Worm (Caenorhabditis elegans): ENCODE data around the gene cyp-33A1.
A peak's percentile ranks its signal among the peaks of the same experiment; 100 is the strongest.
"Not testable (repeated sequence)": the region's sequence is repeated elsewhere in the genome, so short reads cannot be mapped to it uniquely, and the experiment has no call there.

Gene cyp-33A1

ce11 chrV:7703536-7703935 lies 22.3 kb upstream of the cyp-33A1 start, which contains the start of gene srsx-40:
TSS of gene srsx-40 (minus strand) at chrV:7703636.
- TF ChIP-seq egl-43 (GFP tag; IDR thresholded peaks at IDR 0.05); ceh-32 (tag; optimal IDR thresholded peaks at IDR 0.05; ENCODE audit: poor library complexity); unc-62 (GFP tag; optimal IDR thresholded peaks at IDR 0.05 in 1 of 2); unc-62 (tag; optimal IDR thresholded peaks at IDR 0.05): not testable (repeated sequence)

ce11 chrV:7696842-7697241 lies 15.6 kb upstream of the cyp-33A1 start, which contains the start of gene ZK105.3:
TSS of gene ZK105.3 (plus strand) at chrV:7697142.
- TF ChIP-seq aha-1 (tag) (no peak), hlh-11 (tag; optimal IDR thresholded peaks at IDR 0.05) (no peak), R02D3.7 (tag; optimal IDR thresholded peaks at IDR 0.05) (no peak), lin-1 (GFP tag; IDR thresholded peaks at IDR 0.05) (no peak), dmd-8 (GFP tag; IDR thresholded peaks at IDR 0.05) (no peak), jun-1 (tag; optimal IDR thresholded peaks at IDR 0.05) (no peak), ceh-20 (GFP tag; IDR thresholded peaks at IDR 0.05) (no peak), daf-12 (tag; optimal IDR thresholded peaks at IDR 0.05) (no peak), nhr-237 (tag; optimal IDR thresholded peaks at IDR 0.05) (no peak), madf-9 (GFP tag; conservative IDR thresholded peaks at IDR 0.05) (no peak), F37D6.2 (tag; optimal IDR thresholded peaks at IDR 0.05) (no peak), mxl-2 (GFP tag; conservative IDR thresholded peaks at IDR 0.05) (no peak), skn-1 (tag; optimal IDR thresholded peaks at IDR 0.05) (no peak), ceh-62 (tag; optimal IDR thresholded peaks at IDR 0.05) (no peak), arid-1 (GFP tag; conservative IDR thresholded peaks at IDR 0.05) (no peak), tra-1 (GFP tag; IDR thresholded peaks at IDR 0.05) (no peak), spr-3 (GFP tag; optimal IDR thresholded peaks at IDR 0.05) (no peak), nhr-11 (tag; optimal IDR thresholded peaks at IDR 0.05) (no peak), gei-8 (GFP tag; optimal IDR thresholded peaks at IDR 0.05) (no peak), pha-4 (GFP tag; IDR thresholded peaks at IDR 0.05) (no peak), pha-4 (tag; optimal IDR thresholded peaks at IDR 0.05) (no peak)

DNA sequence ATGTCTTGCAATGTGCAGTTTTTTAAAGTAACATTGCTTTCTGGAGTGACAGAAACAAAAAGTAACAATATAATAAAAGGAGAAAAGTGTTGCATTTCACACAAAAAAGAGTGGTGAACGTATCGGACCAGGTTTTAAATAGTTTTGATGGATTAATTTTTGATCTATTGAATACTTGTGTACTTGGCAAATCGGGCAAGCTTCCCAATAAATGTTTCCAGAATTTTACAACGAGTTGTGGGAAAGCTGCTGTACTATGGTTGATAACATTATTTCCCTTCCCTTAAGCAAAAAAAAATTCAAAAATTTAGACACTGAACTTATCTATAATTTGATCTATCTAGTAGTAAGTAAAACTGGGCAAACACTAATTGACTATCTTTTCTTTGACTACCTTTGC lies 12.1 kb upstream of the cyp-33A1 start, which contains the start of gene C12D5.10:
Gene C12D5.10, minus strand, starts transcription at position 101 of the 400 bp plus-strand sequence.
- TF ChIP-seq aly-2 (tag; optimal IDR thresholded peaks at IDR 0.05) (no peak), hlh-11 (tag; optimal IDR thresholded peaks at IDR 0.05) (no peak), F44E2.7 (GFP tag; IDR thresholded peaks at IDR 0.05) (no peak), F49E8.2 (tag; optimal IDR thresholded peaks at IDR 0.05; ENCODE audit: borderline replicate concordance) (no peak), nhr-28 (tag; optimal IDR thresholded peaks at IDR 0.05) (no peak)

- TF ChIP-seq lsy-2 (tag; optimal IDR thresholded peaks at IDR 0.05) (no peak), nhr-77 (tag; optimal IDR thresholded peaks at IDR 0.05) (no peak), unc-62 (GFP tag; optimal IDR thresholded peaks at IDR 0.05 in 1 of 2) (peak in 1 of 2 experiments; percentile 90), unc-62 (tag; optimal IDR thresholded peaks at IDR 0.05) (no peak)
These were observed 9.4 kb upstream of the cyp-33A1 start for ce11 chrV:7690637-7691036.

DNA sequence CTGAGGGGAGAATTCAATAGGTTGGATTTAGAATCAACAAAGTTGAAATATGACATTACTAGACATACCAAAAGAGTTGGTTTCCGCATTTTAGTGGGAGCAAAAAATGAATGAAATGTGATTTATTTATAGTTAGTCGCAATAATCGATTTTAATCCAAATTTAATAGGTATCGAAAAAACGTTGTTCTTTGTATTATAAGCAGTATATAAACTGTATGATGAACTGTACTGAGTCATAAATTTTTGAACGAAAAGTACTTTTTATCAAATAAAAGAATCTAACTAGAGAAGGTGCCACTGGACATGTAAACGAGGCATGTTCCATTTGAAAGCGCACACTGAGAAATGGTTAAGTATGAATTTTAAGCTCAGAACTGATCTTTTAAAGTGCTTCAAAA lies 8.6 kb upstream of the cyp-33A1 start, which contains the start of gene C12D5.9:
Gene C12D5.9, minus strand, starts transcription at position 101 of the 400 bp plus-strand sequence.
- TF ChIP-seq gei-8 (GFP tag; optimal IDR thresholded peaks at IDR 0.05) (no peak), lin-1 (GFP tag; IDR thresholded peaks at IDR 0.05) (no peak), mxl-3 (GFP tag; optimal IDR thresholded peaks at IDR 0.05) (no peak), T26A8.4 (GFP tag; IDR thresholded peaks at IDR 0.05) (no peak)

DNA sequence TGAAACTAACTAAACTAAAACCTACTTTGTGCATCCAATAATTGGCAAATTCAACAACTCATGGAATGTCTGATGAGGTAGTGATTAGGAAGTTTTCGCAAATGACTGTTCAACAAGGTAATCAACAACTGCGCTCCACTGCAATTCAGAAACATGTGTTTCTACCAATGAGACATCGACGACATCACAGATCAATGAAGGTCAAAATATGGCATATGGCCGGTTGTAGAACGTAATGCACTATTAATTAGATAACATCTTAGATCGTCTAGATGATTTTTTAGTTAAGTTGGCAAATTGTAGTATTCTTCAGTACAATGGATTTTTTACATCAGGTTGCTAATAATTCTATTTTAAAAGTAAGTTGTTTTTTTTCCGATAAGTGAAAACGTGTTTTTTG lies 4.9 kb upstream of the cyp-33A1 start, which contains the start of the genes nhr-94 and nhr-152:
Gene nhr-94, minus strand, starts transcription at position 147 of the 400 bp plus-strand sequence.
Gene nhr-152, plus strand, starts transcription at position 162 of the 400 bp plus-strand sequence.
- TF ChIP-seq nhr-28 (tag; optimal IDR thresholded peaks at IDR 0.05) (peak; percentile 46), hlh-30 (tag; optimal IDR thresholded peaks at IDR 0.05; ENCODE audit: insufficient read depth) (peak; percentile 58), nhr-10 (tag; optimal IDR thresholded peaks at IDR 0.05) (no peak), nhr-25 (tag; optimal IDR thresholded peaks at IDR 0.05; ENCODE audit: borderline replicate concordance, insufficient read depth) (peak; percentile 0), mxl-3 (GFP tag; optimal IDR thresholded peaks at IDR 0.05) (peak; percentile 59), aha-1 (tag) (peak; percentile 60)
